Fruit fly (Drosophila melanogaster) whole organism, embryonic: ENCODE measurements around the gene CG15382.

Source experiments
- Adf1 ChIP-seq: fragments of 200-800 bp; sonication (Bioruptor generic); IDR thresholded peaks from 2 replicates; pipeline ENCODE4 v1.3.6; 2022; ENCODE audit warnings: missing biosample characterization, missing genetic modification characterization
- C15 ChIP-seq: fragments of 200-800 bp; sonication (Bioruptor generic); IDR thresholded peaks from 3 replicates; pipeline ENCODE4 v1.3.6; 2022; ENCODE audit warnings: missing biosample characterization, missing genetic modification characterization
- CG10366 ChIP-seq: fragments of 200-800 bp; sonication (Bioruptor generic); IDR thresholded peaks from 2 replicates; pipeline ENCODE4 v1.3.6; 2022; ENCODE audit warnings: missing biosample characterization, missing genetic modification characterization
- CG10543 ChIP-seq: fragments of 200-800 bp; sonication (Bioruptor generic); optimal IDR thresholded peaks from 3 replicates; lab custom pipeline; 2017; ENCODE audit warnings: missing biosample characterization, mild to moderate bottlenecking, missing genetic modification characterization, moderate library complexity
- CG11093 ChIP-seq: fragments of 200-800 bp; sonication (Bioruptor generic); IDR thresholded peaks from 3 replicates; pipeline ENCODE4 v1.3.6; 2022; ENCODE audit warnings: missing biosample characterization, missing genetic modification characterization
- CG1233 ChIP-seq: fragments of 200-800 bp; sonication (Bioruptor generic); optimal IDR thresholded peaks from 4 replicates; lab custom pipeline; 2018; ENCODE audit warnings: missing biosample characterization, mild to moderate bottlenecking, missing genetic modification characterization
- CG12942 ChIP-seq: fragments of 200-800 bp; sonication (Bioruptor generic); optimal IDR thresholded peaks from 3 replicates; lab custom pipeline; 2016; ENCODE audit warnings: missing biosample characterization, missing genetic modification characterization
- CG14441 ChIP-seq: fragments of 200-800 bp; sonication (Bioruptor generic); IDR thresholded peaks from 2 replicates; pipeline ENCODE4 v1.3.6; 2022; ENCODE audit warnings: missing biosample characterization, missing genetic modification characterization
- CG15011 ChIP-seq: fragments of 200-800 bp; sonication (Bioruptor generic); optimal IDR thresholded peaks from 3 replicates; lab custom pipeline; 2018; ENCODE audit warnings: missing biosample characterization, mild to moderate bottlenecking, missing genetic modification characterization
- CG17912 ChIP-seq: fragments of 200-800 bp; sonication (Bioruptor generic); optimal IDR thresholded peaks from 2 replicates; lab custom pipeline; 2018; ENCODE audit warnings: missing biosample characterization, mild to moderate bottlenecking, missing genetic modification characterization
- CG18262 ChIP-seq: fragments of 200-800 bp; optimal IDR thresholded peaks from 3 replicates; lab custom pipeline; 2019; ENCODE audit warnings: missing biosample characterization, mild to moderate bottlenecking, missing genetic modification characterization, moderate library complexity
- CG2129 ChIP-seq: fragments of 200-800 bp; sonication (Bioruptor generic); IDR thresholded peaks from 2 replicates; pipeline ENCODE4 v1.3.6; 2022; ENCODE audit warnings: missing biosample characterization, missing genetic modification characterization; ENCODE audit not compliant: partially characterized antibody
- CG4282 ChIP-seq: fragments of 200-800 bp; sonication (Bioruptor generic); optimal IDR thresholded peaks from 2 replicates; lab custom pipeline; 2016; ENCODE audit warnings: missing biosample characterization, missing genetic modification characterization
- CG4328 ChIP-seq: fragments of 200-800 bp; sonication (Bioruptor generic); optimal IDR thresholded peaks from 3 replicates; lab custom pipeline; 2017; ENCODE audit warnings: missing biosample characterization, missing genetic modification reagents, missing genetic modification characterization
- CG4404 ChIP-seq: fragments of 200-800 bp; sonication (Bioruptor generic); IDR thresholded peaks from 2 replicates; pipeline ENCODE4 v1.3.6; 2022; ENCODE audit warnings: missing biosample characterization, missing genetic modification characterization
- CG7928 ChIP-seq: fragments of 200-800 bp; sonication (Bioruptor generic); optimal IDR thresholded peaks from 2 replicates; lab custom pipeline; 2017; ENCODE audit warnings: missing biosample characterization, mild to moderate bottlenecking, missing genetic modification characterization
- CG8765 ChIP-seq: fragments of 200-800 bp; sonication (Bioruptor generic); IDR thresholded peaks from 2 replicates; pipeline ENCODE4 v1.3.6; 2022; ENCODE audit warnings: missing biosample characterization, missing genetic modification characterization
- CG9437 ChIP-seq: fragments of 200-800 bp; sonication (Bioruptor generic); optimal IDR thresholded peaks from 2 replicates; lab custom pipeline; 2018; ENCODE audit warnings: missing biosample characterization, mild to moderate bottlenecking, missing genetic modification characterization
- Drgx ChIP-seq: fragments of 200-800 bp; sonication (Bioruptor generic); IDR thresholded peaks from 2 replicates; pipeline ENCODE4 v1.3.6; 2022; ENCODE audit warnings: missing biosample characterization, missing genetic modification characterization
- E2f2 ChIP-seq: fragments of 200-800 bp; sonication (Bioruptor generic); IDR thresholded peaks from 2 replicates; pipeline ENCODE4 v1.3.6; 2022; ENCODE audit warnings: missing biosample characterization, missing genetic modification characterization
- ERR ChIP-seq: fragments of 200-800 bp; sonication (Bioruptor generic); optimal IDR thresholded peaks from 2 replicates; lab custom pipeline; 2016; ENCODE audit warnings: missing biosample characterization, missing genetic modification characterization
- HLH54F ChIP-seq: fragments of 200-800 bp; sonication (Bioruptor generic); optimal IDR thresholded peaks from 3 replicates; lab custom pipeline; 2016; ENCODE audit warnings: missing biosample characterization, missing genetic modification characterization
- HmgZ ChIP-seq: fragments of 200-800 bp; sonication (Bioruptor generic); optimal IDR thresholded peaks from 2 replicates; lab custom pipeline; 2018; ENCODE audit warnings: missing biosample characterization, mild to moderate bottlenecking, missing genetic modification characterization
- Hr51 ChIP-seq, 2 experiments: fragments of 200-800 bp; sonication (Bioruptor generic); optimal IDR thresholded peaks; 2 replicates in 1 of 2; 3 replicates in 1 of 2; lab custom pipeline; 2016 to 2018; ENCODE audit warnings: missing biosample characterization in 2 of 2, missing genetic modification characterization in 2 of 2, mild to moderate bottlenecking in 1 of 2, moderate library complexity in 1 of 2
- NK7.1 ChIP-seq: fragments of 200-800 bp; sonication (Bioruptor generic); optimal IDR thresholded peaks from 3 replicates; lab custom pipeline; 2016; ENCODE audit warnings: missing biosample characterization, missing genetic modification characterization
- Opbp ChIP-seq: fragments of 200-800 bp; sonication (Bioruptor generic); IDR thresholded peaks from 3 replicates; pipeline ENCODE4 v1.3.6; 2022; ENCODE audit warnings: missing biosample characterization, missing genetic modification characterization; ENCODE audit not compliant: partially characterized antibody
- Ptx1 ChIP-seq: fragments of 200-800 bp; sonication (Bioruptor generic); IDR thresholded peaks from 2 replicates; pipeline ENCODE4 v1.3.6; 2022; ENCODE audit warnings: missing biosample characterization, missing genetic modification characterization
- Ravus ChIP-seq: fragments of 200-800 bp; sonication (Bioruptor generic); IDR thresholded peaks from 2 replicates; pipeline ENCODE4 v1.3.6; 2022; ENCODE audit warnings: missing biosample characterization, missing genetic modification characterization
- Side ChIP-seq: fragments of 200-800 bp; sonication (Bioruptor generic); optimal IDR thresholded peaks from 2 replicates; lab custom pipeline; 2016; ENCODE audit warnings: missing biosample characterization, missing genetic modification characterization
- Sin3A ChIP-seq: fragments of >200 bp; optimal IDR thresholded peaks from 2 replicates; lab custom pipeline; 2018
- Sox102F ChIP-seq: fragments of 200-800 bp; sonication (Bioruptor generic); optimal IDR thresholded peaks from 2 replicates; lab custom pipeline; 2018; ENCODE audit warnings: missing biosample characterization, mild to moderate bottlenecking, missing genetic modification characterization, moderate library complexity
- bigmax ChIP-seq: fragments of 200-800 bp; sonication (Bioruptor generic); optimal IDR thresholded peaks from 2 replicates; lab custom pipeline; 2018; ENCODE audit warnings: missing biosample characterization, mild to moderate bottlenecking, missing genetic modification characterization
- br ChIP-seq: fragments of >200 bp; optimal IDR thresholded peaks from 2 replicates; lab custom pipeline; 2017
- crp ChIP-seq, 2 experiments: fragments of 200-800 bp; sonication (Bioruptor generic); optimal IDR thresholded peaks; 2 replicates in 1 of 2; 3 replicates in 1 of 2; lab custom pipeline; 2017; ENCODE audit warnings: missing biosample characterization in 2 of 2, missing genetic modification characterization in 2 of 2, mild to moderate bottlenecking in 1 of 2, moderate library complexity in 1 of 2
- cwo ChIP-seq: fragments of 200-800 bp; sonication (Bioruptor generic); optimal IDR thresholded peaks from 3 replicates; lab custom pipeline; 2017; ENCODE audit warnings: missing biosample characterization, missing genetic modification characterization, mild to moderate bottlenecking, moderate library complexity, missing genetic modification reagents
- dan ChIP-seq: fragments of 200-800 bp; sonication (Bioruptor generic); IDR thresholded peaks from 2 replicates; pipeline ENCODE4 v1.3.6; 2022; ENCODE audit warnings: missing biosample characterization, missing genetic modification characterization
- dimm ChIP-seq: fragments of 200-800 bp; sonication (Bioruptor generic); IDR thresholded peaks from 2 replicates; pipeline ENCODE4 v1.3.6; 2022; ENCODE audit warnings: missing biosample characterization, missing genetic modification characterization
- gem ChIP-seq: fragments of 200-800 bp; sonication (Bioruptor generic); optimal IDR thresholded peaks from 2 replicates; lab custom pipeline; 2019; ENCODE audit warnings: missing biosample characterization, mild to moderate bottlenecking, missing genetic modification characterization, moderate library complexity
- grn ChIP-seq: fragments of 200-800 bp; sonication (Bioruptor generic); optimal IDR thresholded peaks from 3 replicates; lab custom pipeline; 2017; ENCODE audit warnings: missing biosample characterization, missing genetic modification characterization
- ind ChIP-seq: fragments of 200-800 bp; sonication (Bioruptor generic); optimal IDR thresholded peaks from 3 replicates; lab custom pipeline; 2016; ENCODE audit warnings: missing biosample characterization, missing genetic modification characterization
- kay ChIP-seq: fragments of 200-800 bp; sonication (Bioruptor generic); optimal IDR thresholded peaks from 2 replicates; lab custom pipeline; 2016; ENCODE audit warnings: missing biosample characterization, missing genetic modification characterization
- knrl ChIP-seq: fragments of 200-800 bp; sonication (Bioruptor generic); IDR thresholded peaks from 3 replicates; pipeline ENCODE4 v1.3.6; 2022; ENCODE audit warnings: missing biosample characterization, missing genetic modification characterization; ENCODE audit not compliant: partially characterized antibody
- pros ChIP-seq: fragments of 200-800 bp; sonication (Bioruptor generic); optimal IDR thresholded peaks from 3 replicates; lab custom pipeline; 2019; ENCODE audit warnings: missing biosample characterization, mild to moderate bottlenecking, missing genetic modification characterization, moderate library complexity
- ranshi ChIP-seq: fragments of 200-800 bp; sonication (Bioruptor generic); IDR thresholded peaks from 2 replicates; pipeline ENCODE4 v1.3.6; 2022; ENCODE audit warnings: missing biosample characterization, missing genetic modification characterization
- row ChIP-seq: fragments of 200-800 bp; sonication (Bioruptor generic); IDR thresholded peaks from 3 replicates; pipeline ENCODE4 v1.3.6; 2022; ENCODE audit warnings: missing biosample characterization, missing genetic modification characterization
- sens ChIP-seq: fragments of 200-800 bp; sonication (Bioruptor generic); peaks from one replicate; lab custom pipeline; 2016; ENCODE audit warnings: missing biosample characterization, missing genetic modification characterization
- sens-2 ChIP-seq: fragments of 200-800 bp; sonication (Bioruptor generic); IDR thresholded peaks from 2 replicates; pipeline ENCODE4 v1.3.6; 2022; ENCODE audit warnings: missing biosample characterization, missing genetic modification characterization
- unpg ChIP-seq: fragments of 200-800 bp; sonication (Bioruptor generic); optimal IDR thresholded peaks from 3 replicates; lab custom pipeline; 2018; ENCODE audit warnings: missing biosample characterization, mild to moderate bottlenecking, missing genetic modification characterization, moderate library complexity
- vfl ChIP-seq: fragments of 200-800 bp; sonication (Bioruptor generic); optimal IDR thresholded peaks from 2 replicates; lab custom pipeline; 2016; ENCODE audit warnings: missing biosample characterization, missing genetic modification characterization

CG15382 gene

DNA sequence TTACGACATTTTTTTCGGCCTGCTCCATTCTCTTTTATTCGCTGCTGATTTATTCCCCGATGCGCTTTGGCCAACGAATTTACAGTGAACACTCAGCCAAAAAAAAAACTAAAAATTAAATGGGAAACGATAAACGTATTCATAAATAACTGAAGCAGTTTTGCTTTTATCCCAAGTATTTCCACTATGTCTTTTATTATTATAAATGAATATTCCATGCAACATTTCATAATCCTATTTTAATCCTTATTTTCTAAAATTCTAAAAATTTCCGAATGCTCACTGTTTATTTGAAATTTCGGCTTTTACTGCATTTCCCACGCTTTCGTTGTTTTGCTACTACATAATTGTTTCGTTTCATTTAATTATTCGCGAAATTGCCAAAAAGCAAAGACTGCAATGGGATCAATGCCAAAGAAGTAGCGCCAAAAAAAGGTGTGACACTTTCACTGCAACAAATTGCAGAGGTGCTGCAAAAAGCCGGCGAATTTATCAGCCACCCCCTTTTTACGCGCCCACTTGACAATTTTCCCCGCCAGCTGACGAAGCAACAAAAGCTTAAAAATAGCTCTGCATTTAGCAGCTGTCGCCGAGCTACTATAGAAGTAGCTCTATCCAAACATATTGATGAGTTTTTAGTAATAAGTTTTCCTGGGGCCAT lies 24.0 kb upstream of the CG15382 start:
- peak; percentile 36; the same call in 1 of the 2 replicates for TF ChIP-seq Drgx
- peak; percentile 49 for TF ChIP-seq sens (GFP tag; lab: Kevin White, UChicago)
- TF ChIP-seq bigmax (GFP tag; lab: Kevin White, UChicago) = no peak
- no peak for TF ChIP-seq pros (GFP tag; lab: Kevin White, UChicago)
- TF ChIP-seq CG4328 (GFP tag; lab: Kevin White, UChicago) = no peak
- TF ChIP-seq row (GFP tag; lab: Robert Waterston, UW) = peak; percentile 17; the same call in 1 of the 3 replicates
- no peak for TF ChIP-seq HLH54F (GFP tag; lab: Kevin White, UChicago)
- no peak for TF ChIP-seq CG12942 (GFP tag; lab: Kevin White, UChicago)
- TF ChIP-seq gem (tag; lab: Kevin White, UChicago) = peak; percentile 11
- TF ChIP-seq Sox102F = peak; percentile 0
- no peak for TF ChIP-seq CG10543 (GFP tag; lab: Kevin White, UChicago)

DNA sequence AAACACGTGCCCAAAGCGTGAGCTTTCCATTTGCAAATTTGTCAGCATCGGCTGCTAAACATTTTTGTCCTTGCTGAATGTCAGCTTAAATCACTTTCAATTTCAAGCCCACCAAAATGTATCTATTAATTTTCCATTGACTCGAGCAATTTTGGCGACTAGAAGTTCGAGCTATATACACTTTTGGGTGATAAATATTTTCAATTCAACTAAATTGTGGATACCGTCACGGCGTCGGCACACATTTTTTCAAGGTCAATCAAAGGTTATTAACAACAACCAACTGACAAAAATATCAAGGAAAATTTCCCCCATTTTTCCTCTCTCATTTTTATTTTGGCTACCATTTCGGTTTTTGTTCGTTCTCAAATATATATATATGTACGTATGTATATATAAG lies 23.3 kb upstream of the CG15382 start:
- peak; percentile 83 for TF ChIP-seq ERR
- TF ChIP-seq cwo (GFP tag; lab: Kevin White, UChicago) = peak; percentile 46
- TF ChIP-seq vfl = no peak
- no peak for TF ChIP-seq crp (GFP tag; optimal IDR thresholded peaks at IDR 0.05; lab: Kevin White, UChicago)
- TF ChIP-seq, all 482 proteins: peak for 2

DNA sequence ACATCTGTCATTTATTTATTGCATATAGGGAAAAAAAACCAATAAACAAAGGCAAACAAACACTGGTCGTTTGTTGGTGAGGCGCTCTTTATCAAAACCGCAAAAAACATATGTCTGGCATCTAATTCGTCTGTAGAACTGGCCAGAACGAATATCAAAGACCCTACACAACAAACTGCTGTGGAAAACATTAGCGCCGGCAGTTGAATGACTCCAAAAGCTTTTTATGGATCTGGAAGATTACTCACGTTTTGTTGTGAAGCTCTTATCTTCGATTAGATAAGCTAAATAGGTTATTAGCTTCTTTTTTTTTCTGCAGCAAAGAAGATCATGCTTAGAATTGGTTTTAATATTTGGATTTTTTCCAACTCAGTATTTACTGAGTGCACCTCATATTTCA lies 22.5 kb upstream of the CG15382 start:
- TF ChIP-seq kay = peak; percentile 7
- TF ChIP-seq Sin3A (lab: Kevin White, UChicago) = no peak
- no peak for TF ChIP-seq CG7928 (GFP tag; lab: Kevin White, UChicago)
- no peak for TF ChIP-seq Hr51 (GFP tag; optimal IDR thresholded peaks at IDR 0.05; lab: Kevin White, UChicago)
- TF ChIP-seq CG8765 (GFP tag; lab: Robert Waterston, UW) = no peak
- TF ChIP-seq C15 (GFP tag; lab: Robert Waterston, UW) = no peak
- TF ChIP-seq CG4404 (GFP tag; lab: Robert Waterston, UW) = no peak
- TF ChIP-seq grn (GFP tag; lab: Kevin White, UChicago) = peak; percentile 15
- no peak for TF ChIP-seq CG18262 (tag; lab: Kevin White, UChicago)
- TF ChIP-seq CG10366 (GFP tag; lab: Robert Waterston, UW) = no peak
- no peak for TF ChIP-seq CG4282
- TF ChIP-seq knrl (GFP tag; lab: Robert Waterston, UW) = no peak
- TF ChIP-seq E2f2 (GFP tag; lab: Robert Waterston, UW) = peak; percentile 20; the same call in 1 of the 2 replicates
- no peak for TF ChIP-seq CG1233 (GFP tag; lab: Kevin White, UChicago)
- TF ChIP-seq ind = peak; percentile 26
- TF ChIP-seq Adf1 (GFP tag; lab: Robert Waterston, UW) = no peak
- TF ChIP-seq dan = no peak
- TF ChIP-seq br (lab: Kevin White, UChicago) = no peak
- TF ChIP-seq CG2129 (GFP tag; lab: Robert Waterston, UW) = no peak
- no peak for TF ChIP-seq NK7.1
- 0 out of 2 replicates have a peak, but pooled peaks have one; percentile 20 for TF ChIP-seq Ptx1
- no peak for TF ChIP-seq dimm (GFP tag; lab: Robert Waterston, UW)
- no peak for TF ChIP-seq Side
- no peak for TF ChIP-seq unpg (GFP tag; lab: Kevin White, UChicago)
- no peak for TF ChIP-seq CG17912 (GFP tag; lab: Kevin White, UChicago)
- no peak for TF ChIP-seq CG9437 (GFP tag; lab: Kevin White, UChicago)
- no peak for TF ChIP-seq Ravus (GFP tag; lab: Robert Waterston, UW)
- no peak for TF ChIP-seq CG15011 (GFP tag; lab: Kevin White, UChicago)
- TF ChIP-seq ranshi (GFP tag; lab: Robert Waterston, UW) = no peak
- TF ChIP-seq sens-2 (GFP tag; lab: Robert Waterston, UW) = no peak
- no peak for TF ChIP-seq CG14441
- TF ChIP-seq Opbp = no peak
- TF ChIP-seq HmgZ = peak; percentile 30
- no peak for TF ChIP-seq CG11093 (GFP tag; lab: Robert Waterston, UW)
- TF ChIP-seq CG4328 (GFP tag; lab: Kevin White, UChicago) = no peak
